Fruit fly (Drosophila melanogaster) Kc167 (cell line): ENCODE results near the gene CG4511.

Experiments
- Sin3A ChIP-seq: fragments of >200 bp; optimal IDR thresholded peaks from 2 replicates; lab custom pipeline; 2018; ENCODE audit warnings: missing external identifiers
- insv ChIP-seq: fragments of >200 bp; optimal IDR thresholded peaks from 3 replicates; lab custom pipeline; 2018; ENCODE audit warnings: missing external identifiers
- psq ChIP-seq: fragments of >200 bp; optimal IDR thresholded peaks from 2 replicates; lab custom pipeline; 2017; ENCODE audit warnings: missing external identifiers
- ttk ChIP-seq: sonication (Bioruptor generic); optimal IDR thresholded peaks from 2 replicates; lab custom pipeline; 2017; ENCODE audit warnings: missing external identifiers

DNA sequence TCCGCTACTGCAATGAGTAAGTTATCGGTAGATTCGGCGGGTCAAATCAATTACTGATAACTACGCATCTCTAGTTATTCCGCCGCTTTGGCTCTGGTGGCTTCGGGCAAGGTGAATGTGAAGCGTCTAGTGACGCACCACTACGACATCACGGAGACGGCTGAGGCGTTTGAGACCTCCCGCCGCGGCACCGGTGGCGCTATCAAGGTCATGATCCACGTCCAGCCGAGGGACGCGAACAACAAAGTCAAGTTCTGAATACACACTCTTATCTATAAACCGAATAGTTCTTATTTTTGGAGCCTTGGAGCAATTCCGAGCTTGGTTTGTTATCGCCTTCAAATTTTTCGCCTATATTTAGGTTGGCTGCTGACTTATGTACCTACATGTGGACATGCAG, 23.5 kb downstream of the CG4511 start:
- TF ChIP-seq insv (lab: Kevin White, UChicago) (no peak), ttk (no peak), Sin3A (lab: Kevin White, UChicago) (no peak), psq (lab: Kevin White, UChicago) (no peak)
